Fruit fly (Drosophila melanogaster) whole organism, pupa: ENCODE results near the gene Agxt.

Experiments used
- CG15710 ChIP-seq: fragments of 200-800 bp; sonication (Bioruptor generic); optimal IDR thresholded peaks from 2 replicates; lab custom pipeline; 2018; ENCODE audit warnings: missing biosample characterization, mild to moderate bottlenecking, missing genetic modification characterization, moderate library complexity
- CG34367 ChIP-seq: fragments of 200-800 bp; sonication (Bioruptor generic); optimal IDR thresholded peaks from 2 replicates; lab custom pipeline; 2018; ENCODE audit warnings: missing biosample characterization, mild to moderate bottlenecking, missing genetic modification characterization
- EcR ChIP-seq: fragments of 200-800 bp; sonication (Bioruptor generic); optimal IDR thresholded peaks from 3 replicates; lab custom pipeline; 2019; ENCODE audit warnings: missing biosample characterization, missing genetic modification characterization, mild to moderate bottlenecking, moderate library complexity, missing genetic modification reagents
- Pif1A ChIP-seq: fragments of 200-800 bp; sonication (Bioruptor generic); optimal IDR thresholded peaks from 3 replicates; lab custom pipeline; 2016; ENCODE audit warnings: missing biosample characterization, missing genetic modification characterization
- fd96Ca ChIP-seq: fragments of 200-800 bp; sonication (Bioruptor generic); IDR thresholded peaks from 3 replicates; pipeline ENCODE4 v1.3.6; 2022; ENCODE audit warnings: missing biosample characterization, missing genetic modification characterization

dm6 chrX:6541277-6541676 lies 12.5 kb downstream of the Agxt start:
- no peak for TF ChIP-seq EcR
- no peak for TF ChIP-seq CG15710 (tag; lab: Kevin White, UChicago)
- no peak for TF ChIP-seq fd96Ca (GFP tag; lab: Robert Waterston, UW)
- TF ChIP-seq Pif1A (GFP tag; lab: Kevin White, UChicago), result no peak
- TF ChIP-seq CG34367 (tag; lab: Kevin White, UChicago), result no peak
